Worm (Caenorhabditis elegans) whole organism, early embryonic: ENCODE results near the gene M7.7.

ENCODE experiments used
- B0310.2 ChIP-seq: sonication (generic microtip); optimal IDR thresholded peaks from 2 replicates; lab custom pipeline; 2016; ENCODE audit warnings: mild to moderate bottlenecking, missing genetic modification characterization, missing compliant biosample characterization
- F13C5.2 ChIP-seq: sonication (generic microtip); optimal IDR thresholded peaks from 2 replicates; lab custom pipeline; 2017; ENCODE audit warnings: mild to moderate bottlenecking, missing genetic modification characterization, inconsistent platforms, missing compliant biosample characterization
- aly-1 ChIP-seq: sonication (generic microtip); optimal IDR thresholded peaks from 2 replicates; lab custom pipeline; 2016; ENCODE audit warnings: missing genetic modification characterization, missing compliant biosample characterization
- ama-1 ChIP-seq: fragments of 150-350 bp; optimal IDR thresholded peaks from 2 replicates; lab custom pipeline; 2014
- ceh-13 ChIP-seq: fragments of 200-800 bp; sonication (Bioruptor generic); optimal IDR thresholded peaks from 2 replicates; lab custom pipeline; 2018; ENCODE audit warnings: mild to moderate bottlenecking, missing genetic modification characterization, missing compliant biosample characterization
- ceh-36 ChIP-seq: sonication (generic microtip); optimal IDR thresholded peaks from 2 replicates; lab custom pipeline; 2016; ENCODE audit warnings: missing genetic modification characterization, inconsistent platforms, missing compliant biosample characterization
- ets-7 ChIP-seq: sonication (generic microtip); optimal IDR thresholded peaks from 2 replicates; lab custom pipeline; 2016; ENCODE audit warnings: missing genotype, missing genetic modification characterization, missing compliant biosample characterization
- flt-1 ChIP-seq: fragments of 200-800 bp; sonication (Bioruptor generic); IDR thresholded peaks from 2 replicates; pipeline ENCODE4 v1.3.6; 2022; ENCODE audit warnings: missing genetic modification characterization, missing compliant biosample characterization
- hmbx-1 ChIP-seq: sonication (generic microtip); optimal IDR thresholded peaks from 2 replicates; lab custom pipeline; 2016; ENCODE audit warnings: mild to moderate bottlenecking, missing genetic modification characterization, missing compliant biosample characterization
- hmg-4 ChIP-seq: fragments of 200-800 bp; sonication (Bioruptor generic); optimal IDR thresholded peaks from 2 replicates; lab custom pipeline; 2018; ENCODE audit warnings: mild to moderate bottlenecking, missing genetic modification characterization, missing compliant biosample characterization
- hnd-1 ChIP-seq: sonication (generic microtip); optimal IDR thresholded peaks from 2 replicates; lab custom pipeline; 2016; ENCODE audit warnings: missing genetic modification characterization, missing compliant biosample characterization
- pes-1 ChIP-seq: fragments of 200-800 bp; sonication (Bioruptor generic); IDR thresholded peaks from 2 replicates; pipeline ENCODE4 v1.3.6; 2022; ENCODE audit warnings: missing genetic modification reagents, missing genetic modification characterization, missing compliant biosample characterization
- scrt-1 ChIP-seq: fragments of 200-800 bp; sonication (Bioruptor generic); IDR thresholded peaks from 2 replicates; pipeline ENCODE4 v1.3.6; 2022; ENCODE audit warnings: missing genetic modification characterization, missing compliant biosample characterization
- sea-1 ChIP-seq: fragments of 200-800 bp; sonication (Bioruptor generic); conservative IDR thresholded peaks from 2 replicates; pipeline ENCODE4 v1.3.6; 2022; ENCODE audit warnings: missing genetic modification characterization, missing compliant biosample characterization
- tbx-11 ChIP-seq: fragments of 200-800 bp; sonication (Bioruptor generic); IDR thresholded peaks from 2 replicates; pipeline ENCODE4 v1.3.6; 2022; ENCODE audit warnings: missing genetic modification characterization, missing compliant biosample characterization
- tbx-37 ChIP-seq: fragments of 200-800 bp; sonication (Bioruptor generic); conservative IDR thresholded peaks from 2 replicates; pipeline ENCODE4 v1.3.6; 2022; ENCODE audit warnings: missing genetic modification reagents, missing genetic modification characterization, missing compliant biosample characterization
- tra-4 ChIP-seq: sonication (generic microtip); optimal IDR thresholded peaks from 2 replicates; lab custom pipeline; 2017; ENCODE audit warnings: missing genetic modification characterization, missing compliant biosample characterization

Gene M7.7

ce11 chrIV:11092502-11093080 lies 3.0 kb downstream of the M7.7 start, which contains the start of gene bcc-1:
Gene bcc-1, minus strand, starts transcription at chrIV:11092552.
- TF ChIP-seq pes-1 (GFP tag; lab: Robert Waterston, UW) = no peak
- TF ChIP-seq ceh-13 (GFP tag; lab: Kevin White, UChicago) = no peak
- TF ChIP-seq ama-1 (lab: Kevin White, UChicago) = no peak
- no peak for TF ChIP-seq B0310.2 (tag; lab: Kevin White, UChicago)
- TF ChIP-seq hmg-4 (GFP tag; lab: Kevin White, UChicago) = no peak
- no peak for TF ChIP-seq ets-7 (tag; lab: Kevin White, UChicago)
- no peak for TF ChIP-seq ceh-36 (tag; lab: Kevin White, UChicago)
- no peak for TF ChIP-seq tbx-37 (GFP tag; lab: Robert Waterston, UW)

- TF ChIP-seq hnd-1 (tag; lab: Kevin White, UChicago) (no peak), ets-7 (tag; lab: Kevin White, UChicago) (no peak), aly-1 (tag; lab: Kevin White, UChicago) (no peak), ama-1 (lab: Kevin White, UChicago) (no peak), ceh-13 (GFP tag; lab: Kevin White, UChicago) (no peak), scrt-1 (no peak), sea-1 (GFP tag; lab: Robert Waterston, UW) (no peak), hmg-4 (GFP tag; lab: Kevin White, UChicago) (no peak), tbx-37 (GFP tag; lab: Robert Waterston, UW) (no peak), flt-1 (GFP tag; lab: Robert Waterston, UW) (no peak), tbx-11 (no peak), tra-4 (no peak), F13C5.2 (no peak)
Observed at ce11 chrIV:11094052-11094451, 4.4 kb downstream of the M7.7 start.

ce11 chrIV:11094974-11095373 lies 5.3 kb downstream of the M7.7 start, which contains the start of gene M7.8:
Gene M7.8, minus strand, starts transcription at chrIV:11095085.
- TF ChIP-seq ets-7 (tag; lab: Kevin White, UChicago) = no peak
- TF ChIP-seq ama-1 (lab: Kevin White, UChicago) = no peak
- TF ChIP-seq flt-1 (GFP tag; lab: Robert Waterston, UW) = no peak
- TF ChIP-seq ceh-36 (tag; lab: Kevin White, UChicago) = no peak

DNA sequence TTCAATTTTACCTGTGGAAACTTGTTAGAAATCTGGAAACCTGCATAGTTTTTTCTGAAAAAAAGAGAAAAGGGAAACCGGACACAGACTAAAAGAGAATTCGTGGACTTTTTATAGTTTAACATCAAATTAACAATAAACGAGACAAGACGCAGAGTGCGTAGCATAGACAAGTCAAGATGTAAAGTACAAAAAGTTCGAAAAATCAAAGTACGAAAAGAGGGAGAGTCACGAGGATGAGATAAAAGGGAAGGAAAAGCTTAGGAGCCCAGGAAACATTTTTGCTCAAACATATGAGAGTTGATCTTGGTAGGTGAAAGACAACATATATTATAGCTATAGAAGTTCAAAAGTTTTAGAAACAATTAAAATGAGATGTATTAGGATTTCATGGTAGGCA lies 8.2 kb downstream of the M7.7 start, which contains the start of gene M7.12:
Gene M7.12 (minus strand): TSS at position 188 of the 400 bp plus-strand sequence.
- TF ChIP-seq F13C5.2 (no peak), tbx-11 (no peak), flt-1 (GFP tag; lab: Robert Waterston, UW) (no peak), ceh-13 (GFP tag; lab: Kevin White, UChicago) (no peak), hnd-1 (tag; lab: Kevin White, UChicago) (no peak), B0310.2 (tag; lab: Kevin White, UChicago) (no peak), aly-1 (tag; lab: Kevin White, UChicago) (no peak), pes-1 (GFP tag; lab: Robert Waterston, UW) (no peak), ets-7 (tag; lab: Kevin White, UChicago) (no peak), tra-4 (no peak), ama-1 (lab: Kevin White, UChicago) (no peak), hmbx-1 (tag; lab: Kevin White, UChicago) (no peak)

DNA sequence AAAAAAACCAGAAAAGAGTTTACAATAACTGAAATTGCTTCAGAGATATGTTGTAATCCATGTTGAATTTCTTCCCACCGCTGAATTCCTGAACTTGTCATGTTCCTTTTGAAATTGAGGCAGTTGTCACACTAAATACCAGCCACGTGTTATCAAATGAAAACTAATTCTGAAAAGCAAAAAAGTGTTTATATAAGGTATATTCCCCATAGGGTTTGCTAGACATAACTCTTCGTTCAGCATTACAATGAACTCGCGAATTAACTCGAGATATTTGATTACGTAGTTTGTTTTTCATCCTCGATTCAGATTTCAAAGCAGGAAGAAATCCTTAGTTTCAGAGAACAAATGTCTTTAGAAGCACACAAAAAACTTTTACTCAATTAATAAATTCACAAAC lies 10.6 kb downstream of the M7.7 start, which contains the start of gene str-3:
Gene str-3 (minus strand): TSS at position 101 of the 400 bp plus-strand sequence.
- TF ChIP-seq hmg-4 (GFP tag; lab: Kevin White, UChicago) = no peak
- no peak for TF ChIP-seq B0310.2 (tag; lab: Kevin White, UChicago)
- no peak for TF ChIP-seq flt-1 (GFP tag; lab: Robert Waterston, UW)
- TF ChIP-seq aly-1 (tag; lab: Kevin White, UChicago) = no peak
- TF ChIP-seq hnd-1 (tag; lab: Kevin White, UChicago) = no peak
- no peak for TF ChIP-seq ama-1 (lab: Kevin White, UChicago)
- no peak for TF ChIP-seq ets-7 (tag; lab: Kevin White, UChicago)
- TF ChIP-seq ceh-13 (GFP tag; lab: Kevin White, UChicago) = no peak
- TF ChIP-seq hmbx-1 (tag; lab: Kevin White, UChicago) = no peak
- TF ChIP-seq tbx-11 = no peak
- TF ChIP-seq scrt-1 = no peak
- TF ChIP-seq pes-1 (GFP tag; lab: Robert Waterston, UW) = no peak
- TF ChIP-seq sea-1 (GFP tag; lab: Robert Waterston, UW) = no peak

DNA sequence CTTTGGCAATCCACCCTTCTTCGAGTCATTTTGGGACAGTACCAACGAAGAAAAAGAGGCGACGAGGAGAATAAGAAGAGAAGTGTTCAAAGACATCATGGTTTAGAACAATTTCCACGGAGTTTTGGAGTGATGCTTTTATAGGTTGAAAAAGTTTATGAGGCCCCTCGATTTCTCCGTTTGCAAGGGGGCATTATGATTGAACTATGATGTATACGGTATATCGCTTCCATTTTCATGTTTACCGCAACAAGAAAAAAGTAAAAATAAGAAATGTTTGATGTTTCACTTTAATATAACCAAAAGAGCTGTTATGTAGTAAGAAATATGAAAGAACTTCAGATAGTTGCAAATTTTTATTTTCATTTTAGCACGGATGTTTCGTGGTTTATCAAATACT lies 11.8 kb downstream of the M7.7 start, which contains the start of gene srlf-18:
Gene srlf-18 (minus strand): TSS at position 101 of the 400 bp plus-strand sequence.
- no peak for TF ChIP-seq F13C5.2
- no peak for TF ChIP-seq tra-4
- no peak for TF ChIP-seq ceh-36 (tag; lab: Kevin White, UChicago)
- TF ChIP-seq flt-1 (GFP tag; lab: Robert Waterston, UW) = no peak
- no peak for TF ChIP-seq tbx-37 (GFP tag; lab: Robert Waterston, UW)
- TF ChIP-seq hmg-4 (GFP tag; lab: Kevin White, UChicago) = no peak
- no peak for TF ChIP-seq aly-1 (tag; lab: Kevin White, UChicago)
- TF ChIP-seq scrt-1 = no peak
- TF ChIP-seq tbx-11 = no peak
- TF ChIP-seq pes-1 (GFP tag; lab: Robert Waterston, UW) = no peak

DNA sequence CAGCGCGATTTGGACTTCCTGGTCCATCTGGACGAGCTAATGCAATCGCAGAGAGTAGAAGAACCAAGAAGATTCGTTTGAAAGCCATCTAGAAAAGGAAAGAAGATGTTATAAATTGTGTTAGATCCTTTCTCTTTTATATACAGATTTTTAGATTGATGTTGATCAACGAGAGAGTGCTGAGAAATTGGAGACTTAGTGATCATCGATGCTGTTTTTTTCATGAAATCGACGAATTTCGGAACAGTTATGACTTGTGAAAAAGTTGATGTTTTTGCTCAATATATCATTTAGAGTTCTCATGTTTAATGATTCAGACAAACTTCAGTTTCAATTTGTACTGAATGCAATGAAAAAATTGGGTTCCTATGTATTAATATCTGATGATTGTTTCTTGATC lies 13.0 kb downstream of the M7.7 start, which contains the start of gene srlf-17:
Gene srlf-17 (minus strand): TSS at position 101 of the 400 bp plus-strand sequence.
- TF ChIP-seq ceh-36 (tag; lab: Kevin White, UChicago) (no peak), tra-4 (no peak), hnd-1 (tag; lab: Kevin White, UChicago) (no peak), B0310.2 (tag; lab: Kevin White, UChicago) (no peak), F13C5.2 (no peak), aly-1 (tag; lab: Kevin White, UChicago) (no peak), hmg-4 (GFP tag; lab: Kevin White, UChicago) (no peak), ceh-13 (GFP tag; lab: Kevin White, UChicago) (no peak), hmbx-1 (tag; lab: Kevin White, UChicago) (no peak), flt-1 (GFP tag; lab: Robert Waterston, UW) (no peak), tbx-37 (GFP tag; lab: Robert Waterston, UW) (no peak), tbx-11 (no peak), ama-1 (lab: Kevin White, UChicago) (no peak), scrt-1 (no peak), sea-1 (GFP tag; lab: Robert Waterston, UW) (no peak), pes-1 (GFP tag; lab: Robert Waterston, UW) (no peak), ets-7 (tag; lab: Kevin White, UChicago) (no peak)
